Worm (Caenorhabditis elegans) whole organism, L4 larva: ENCODE measurements around the gene F13H10.3.

Source experiments
- daf-12 ChIP-seq: fragments of 150-350 bp; optimal IDR thresholded peaks from 2 replicates; lab custom pipeline; 2014; ENCODE audit warnings: missing biosample characterization, missing genetic modification reagents, missing genetic modification characterization
- egl-27 ChIP-seq: sonication (generic microtip); optimal IDR thresholded peaks from 3 replicates; lab custom pipeline; 2017; ENCODE audit warnings: missing biosample characterization, missing genetic modification reagents, missing genetic modification characterization
- hlh-30 ChIP-seq: sonication (generic microtip); optimal IDR thresholded peaks from 2 replicates; lab custom pipeline; 2017; ENCODE audit warnings: antibody characterized with exemption, mild to moderate bottlenecking, missing genetic modification characterization, missing compliant biosample characterization; ENCODE audit not compliant: insufficient read depth
- mep-1 ChIP-seq: fragments of 150-350 bp; sonication (generic microtip); optimal IDR thresholded peaks from 3 replicates; lab custom pipeline; 2014; ENCODE audit warnings: missing biosample characterization, missing genetic modification characterization
- nhr-76 ChIP-seq: fragments of 150-350 bp; optimal IDR thresholded peaks from 2 replicates; lab custom pipeline; 2014; ENCODE audit warnings: missing biosample characterization, missing genetic modification characterization
- nhr-77 ChIP-seq: fragments of 150-350 bp; optimal IDR thresholded peaks from 2 replicates; lab custom pipeline; 2014; ENCODE audit warnings: missing biosample characterization, missing genetic modification characterization
- unc-62 ChIP-seq, 3 experiments: fragments of 150-350 bp in 1 of 3; sonication (generic microtip); optimal IDR thresholded peaks in 2 of 3; peaks in 1 of 3; 1 replicate in 1 of 3; 2 replicates in 2 of 3; lab custom pipeline; 2014 to 2017; ENCODE audit warnings: missing biosample characterization in 3 of 3, missing genetic modification characterization in 3 of 3, missing genetic modification reagents in 3 of 3, missing genotype in 1 of 3
- zfp-3 ChIP-seq: fragments of 200-800 bp; sonication (Bioruptor generic); conservative IDR thresholded peaks from 2 replicates; pipeline ENCODE4 v1.3.6; 2022; ENCODE audit warnings: missing genetic modification reagents, missing genetic modification characterization, missing compliant biosample characterization

DNA sequence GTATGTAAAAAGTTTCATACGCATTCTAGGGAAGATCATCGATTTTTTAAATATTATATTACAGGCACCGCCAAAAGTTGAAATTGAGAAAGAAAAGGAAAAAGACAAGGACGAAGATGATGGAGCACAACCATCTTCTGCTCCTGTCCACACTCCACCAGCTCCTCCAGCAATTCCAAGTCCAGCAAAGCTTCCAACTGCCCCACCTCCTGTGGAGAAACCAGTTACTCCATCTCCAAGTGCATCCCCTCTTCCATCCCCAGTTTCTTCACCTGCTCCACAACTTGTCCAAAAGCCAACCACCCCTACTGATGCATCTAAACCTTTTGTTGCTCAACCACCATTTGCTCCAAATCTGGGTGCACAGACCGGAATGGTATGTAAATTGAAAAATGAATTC lies 36.2 kb upstream of the F13H10.3 start:
- TF ChIP-seq nhr-76 (no peak), mep-1 (tag; lab: Kevin White, UChicago) (no peak), daf-12 (no peak), nhr-77 (tag; lab: Kevin White, UChicago) (no peak), egl-27 (tag; lab: Kevin White, UChicago) (no peak), hlh-30 (tag; lab: Kevin White, UChicago) (no peak), unc-62 (GFP tag; optimal IDR thresholded peaks at IDR 0.05 in 1 of 2; lab: Kevin White, UChicago) (peak in 1 of 2 experiments; percentile 91), unc-62 (tag; optimal IDR thresholded peaks at IDR 0.05; lab: Kevin White, UChicago) (no peak), zfp-3 (GFP tag; lab: Robert Waterston, UW) (no peak)
